Fruit fly (Drosophila melanogaster) whole organism: ENCODE results near the gene NimC3.

Experiments
- CG8478 ChIP-seq: fragments of >200 bp; optimal IDR thresholded peaks from 2 replicates; lab custom pipeline; 2018; ENCODE audit warnings: inconsistent platforms
- usp ChIP-seq: fragments of >200 bp; optimal IDR thresholded peaks from 2 replicates; lab custom pipeline; 2017; ENCODE audit warnings: missing biosample characterization, missing genetic modification characterization, mixed read lengths

dm6 chr2L:14025485-14025933 is 5.5 kb upstream of the NimC3 start:
- TF ChIP-seq CG8478 (lab: Kevin White, UChicago) (no peak), usp (no peak)
